Fruit fly (Drosophila melanogaster) whole organism, pupa: ENCODE data around the gene usp.
A peak's percentile ranks its signal among the peaks of the same experiment; 100 is the strongest.

ENCODE experiments used
- CG10348 ChIP-seq: fragments of 200-800 bp; sonication (Bioruptor generic); IDR thresholded peaks from 2 replicates; pipeline ENCODE4 v1.3.6; 2022; ENCODE audit warnings: missing biosample characterization, missing genetic modification characterization
- CG12605 ChIP-seq: fragments of 200-800 bp; sonication (Bioruptor generic); IDR thresholded peaks from 2 replicates; pipeline ENCODE4 v1.3.6; 2022; ENCODE audit warnings: missing biosample characterization, missing genetic modification characterization
- CG13204 ChIP-seq: fragments of 200-800 bp; sonication (Bioruptor generic); optimal IDR thresholded peaks from 2 replicates; lab custom pipeline; 2018; ENCODE audit warnings: missing biosample characterization, mild to moderate bottlenecking, missing genetic modification characterization, moderate library complexity
- CG14655 ChIP-seq: fragments of 200-800 bp; sonication (Bioruptor generic); optimal IDR thresholded peaks from 3 replicates; lab custom pipeline; 2017; ENCODE audit warnings: mild to moderate bottlenecking, missing biosample characterization, missing genetic modification reagents, missing genetic modification characterization
- CG15710 ChIP-seq: fragments of 200-800 bp; sonication (Bioruptor generic); optimal IDR thresholded peaks from 2 replicates; lab custom pipeline; 2018; ENCODE audit warnings: missing biosample characterization, mild to moderate bottlenecking, missing genetic modification characterization, moderate library complexity
- CG17806 ChIP-seq: fragments of 200-800 bp; sonication (Bioruptor generic); optimal IDR thresholded peaks from 2 replicates; lab custom pipeline; 2018; ENCODE audit warnings: missing biosample characterization, mild to moderate bottlenecking, missing genetic modification characterization, moderate library complexity
- CG32121 ChIP-seq: fragments of 200-800 bp; sonication (Bioruptor generic); IDR thresholded peaks from 2 replicates; pipeline ENCODE4 v1.3.6; 2022; ENCODE audit warnings: missing biosample characterization, missing genetic modification characterization
- CG34367 ChIP-seq: fragments of 200-800 bp; sonication (Bioruptor generic); optimal IDR thresholded peaks from 2 replicates; lab custom pipeline; 2018; ENCODE audit warnings: missing biosample characterization, mild to moderate bottlenecking, missing genetic modification characterization
- CG4496 ChIP-seq: fragments of 200-800 bp; sonication (Bioruptor generic); IDR thresholded peaks from 3 replicates; pipeline ENCODE4 v1.3.6; 2022; ENCODE audit warnings: missing biosample characterization, missing genetic modification characterization
- CG8159 ChIP-seq: fragments of 200-800 bp; sonication (Bioruptor generic); optimal IDR thresholded peaks from 3 replicates; lab custom pipeline; 2018; ENCODE audit warnings: missing biosample characterization, mild to moderate bottlenecking, missing genetic modification characterization, moderate library complexity
- CG8301 ChIP-seq: fragments of 200-800 bp; sonication (Bioruptor generic); optimal IDR thresholded peaks from 2 replicates; lab custom pipeline; 2018; ENCODE audit warnings: missing biosample characterization, mild to moderate bottlenecking, missing genetic modification characterization
- CG9948 ChIP-seq: fragments of 200-800 bp; sonication (Bioruptor generic); optimal IDR thresholded peaks from 2 replicates; lab custom pipeline; 2018; ENCODE audit warnings: missing biosample characterization, mild to moderate bottlenecking, missing genetic modification characterization, moderate library complexity
- D1 ChIP-seq: fragments of 200-800 bp; sonication (Bioruptor generic); optimal IDR thresholded peaks from 2 replicates; lab custom pipeline; 2018; ENCODE audit warnings: missing biosample characterization, mild to moderate bottlenecking, missing genetic modification characterization, moderate library complexity
- EcR ChIP-seq: fragments of 200-800 bp; sonication (Bioruptor generic); optimal IDR thresholded peaks from 3 replicates; lab custom pipeline; 2019; ENCODE audit warnings: missing biosample characterization, missing genetic modification characterization, mild to moderate bottlenecking, moderate library complexity, missing genetic modification reagents
- Ets98B ChIP-seq: fragments of 200-800 bp; sonication (Bioruptor generic); IDR thresholded peaks from 2 replicates; pipeline ENCODE4 v1.3.6; 2022; ENCODE audit warnings: missing biosample characterization, missing genetic modification characterization
- Pif1A ChIP-seq: fragments of 200-800 bp; sonication (Bioruptor generic); optimal IDR thresholded peaks from 3 replicates; lab custom pipeline; 2016; ENCODE audit warnings: missing biosample characterization, missing genetic modification characterization
- Pif1B ChIP-seq: fragments of 200-800 bp; sonication (Bioruptor generic); optimal IDR thresholded peaks from 3 replicates; lab custom pipeline; 2016; ENCODE audit warnings: missing biosample characterization, missing genetic modification characterization
- Snoo ChIP-seq: fragments of 200-800 bp; sonication (Bioruptor generic); optimal IDR thresholded peaks from 3 replicates; lab custom pipeline; 2017; ENCODE audit warnings: missing biosample characterization, mild to moderate bottlenecking, missing genetic modification characterization, inconsistent platforms
- fd96Ca ChIP-seq: fragments of 200-800 bp; sonication (Bioruptor generic); IDR thresholded peaks from 3 replicates; pipeline ENCODE4 v1.3.6; 2022; ENCODE audit warnings: missing biosample characterization, missing genetic modification characterization
- gl ChIP-seq: fragments of 200-800 bp; sonication (Bioruptor generic); optimal IDR thresholded peaks from 2 replicates; lab custom pipeline; 2018; ENCODE audit warnings: missing biosample characterization, mild to moderate bottlenecking, missing genetic modification characterization
- rn ChIP-seq: fragments of 200-800 bp; sonication (Bioruptor generic); IDR thresholded peaks from 2 replicates; pipeline ENCODE4 v1.3.6; 2022; ENCODE audit warnings: missing biosample characterization, missing genetic modification characterization

The usp gene

DNA sequence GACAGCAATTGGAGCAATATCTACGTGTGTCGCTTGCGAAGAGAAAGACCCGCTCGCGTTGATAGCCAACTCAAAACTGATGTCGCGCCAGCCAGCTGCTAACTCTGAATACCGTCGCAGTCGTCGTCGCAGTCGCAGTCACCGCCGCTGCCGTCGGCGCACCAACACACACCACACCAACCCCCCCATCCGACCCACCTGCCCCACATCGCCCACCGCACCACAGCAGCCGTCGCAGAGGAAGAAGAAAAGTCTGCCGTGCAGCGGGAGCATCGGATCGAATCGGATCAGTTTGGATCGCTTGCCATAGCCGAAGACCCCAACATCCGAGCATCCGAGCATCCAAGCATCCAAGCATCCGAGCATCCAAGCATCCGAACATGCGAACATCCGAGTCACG is 5.7 kb downstream of the usp start:
- TF ChIP-seq D1 (tag; lab: Kevin White, UChicago) (no peak), CG34367 (no peak), CG17806 (no peak), fd96Ca (GFP tag; lab: Robert Waterston, UW) (0 out of 3 replicates have a peak, but pooled peaks have one; percentile 5), CG13204 (GFP tag; lab: Kevin White, UChicago) (peak; percentile 99), CG32121 (GFP tag; lab: Robert Waterston, UW) (0 out of 2 replicates have a peak, but pooled peaks have one; percentile 34), CG8159 (tag; lab: Kevin White, UChicago) (no peak), CG10348 (GFP tag; lab: Robert Waterston, UW) (no peak), gl (tag; lab: Kevin White, UChicago) (no peak), CG4496 (GFP tag; lab: Robert Waterston, UW) (peak; percentile 80), Snoo (no peak), CG12605 (GFP tag; lab: Robert Waterston, UW) (0 out of 2 replicates have a peak, but pooled peaks have one; percentile 8), CG9948 (no peak), Ets98B (GFP tag; lab: Robert Waterston, UW) (peak; percentile 50; the same call in 1 of the 2 replicates), Pif1A (GFP tag; lab: Kevin White, UChicago) (no peak), CG8301 (no peak), Pif1B (GFP tag; lab: Kevin White, UChicago) (no peak), rn (GFP tag; lab: Robert Waterston, UW) (no peak)

DNA sequence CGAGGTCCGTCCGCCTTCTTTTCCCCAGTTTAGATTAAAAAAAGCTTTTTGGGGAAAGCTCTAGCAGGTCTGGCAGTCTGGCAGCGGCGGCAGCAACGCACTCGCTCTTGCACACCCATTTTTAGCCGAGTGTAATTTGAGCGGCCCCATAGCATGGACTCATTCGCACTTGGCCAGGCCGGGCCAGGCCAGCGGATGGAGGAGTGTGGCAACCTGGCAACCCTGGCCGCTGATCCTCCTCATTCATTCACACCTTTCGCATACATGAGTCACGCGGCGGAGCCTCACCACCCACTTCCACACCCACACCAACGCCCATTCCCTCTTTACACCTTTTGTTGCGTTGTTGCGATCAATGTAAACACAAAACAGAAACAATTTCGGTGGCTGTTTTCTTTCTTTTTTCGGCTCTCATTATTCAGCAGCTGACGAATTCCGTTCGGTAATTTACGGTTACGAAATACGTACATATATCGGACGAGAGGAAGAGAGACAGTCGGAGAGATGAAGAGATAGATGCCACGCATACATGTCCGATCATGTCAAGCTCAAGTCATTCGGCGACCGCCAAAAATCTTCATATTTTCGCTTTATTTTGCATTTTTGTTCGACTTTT is 9.2 kb downstream of the usp start:
- TF ChIP-seq CG32121 (GFP tag; lab: Robert Waterston, UW): 0 out of 2 replicates have a peak, but pooled peaks have one; percentile 11
- TF ChIP-seq gl (tag; lab: Kevin White, UChicago): no peak
- TF ChIP-seq CG10348 (GFP tag; lab: Robert Waterston, UW): no peak
- TF ChIP-seq, all 21 proteins: peak for 1

DNA sequence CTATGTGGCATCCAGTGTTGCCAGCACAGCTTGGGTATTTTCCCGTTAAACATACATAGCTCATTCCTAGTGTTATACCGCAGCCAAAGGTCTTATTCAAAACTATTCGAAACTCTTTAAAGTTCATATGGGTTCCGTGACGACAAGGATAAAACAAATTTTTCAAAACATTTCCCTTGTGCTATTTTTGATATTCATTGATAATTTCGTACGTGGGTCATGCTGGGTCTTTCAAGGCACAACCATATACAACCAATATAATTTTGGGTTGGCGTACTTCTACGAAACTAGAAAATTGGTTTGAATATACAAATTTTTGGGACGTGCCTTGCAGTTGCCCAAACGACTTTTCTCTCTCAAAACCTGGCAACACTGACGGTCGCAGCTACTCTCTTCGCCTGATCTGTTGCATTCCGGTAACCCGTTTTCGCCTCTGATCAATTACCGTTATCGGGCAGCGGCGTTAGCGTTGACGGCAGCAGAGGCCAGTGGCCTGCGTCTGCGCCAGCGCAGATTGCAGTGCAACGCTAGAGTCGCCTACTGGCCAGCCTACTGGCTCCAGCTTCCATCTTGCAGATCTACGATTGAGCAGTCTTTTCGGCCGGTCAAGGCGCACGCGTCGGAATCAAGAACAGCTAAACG is 9.8 kb downstream of the usp start:
- TF ChIP-seq Ets98B (GFP tag; lab: Robert Waterston, UW) (no peak), CG34367 (no peak), Snoo (no peak), rn (GFP tag; lab: Robert Waterston, UW) (no peak), Pif1A (GFP tag; lab: Kevin White, UChicago) (no peak), CG13204 (GFP tag; lab: Kevin White, UChicago) (no peak), CG32121 (GFP tag; lab: Robert Waterston, UW) (no peak), CG9948 (no peak), Pif1B (GFP tag; lab: Kevin White, UChicago) (no peak), CG15710 (no peak), CG14655 (GFP tag; lab: Kevin White, UChicago) (peak; percentile 6), gl (tag; lab: Kevin White, UChicago) (no peak), CG8301 (peak; percentile 35), EcR (GFP tag; lab: Kevin White, UChicago) (peak; percentile 61), CG8159 (tag; lab: Kevin White, UChicago) (no peak), CG4496 (GFP tag; lab: Robert Waterston, UW) (no peak), fd96Ca (GFP tag; lab: Robert Waterston, UW) (no peak), CG17806 (no peak), CG10348 (GFP tag; lab: Robert Waterston, UW) (no peak), CG12605 (GFP tag; lab: Robert Waterston, UW) (no peak), D1 (tag; lab: Kevin White, UChicago) (no peak)

DNA sequence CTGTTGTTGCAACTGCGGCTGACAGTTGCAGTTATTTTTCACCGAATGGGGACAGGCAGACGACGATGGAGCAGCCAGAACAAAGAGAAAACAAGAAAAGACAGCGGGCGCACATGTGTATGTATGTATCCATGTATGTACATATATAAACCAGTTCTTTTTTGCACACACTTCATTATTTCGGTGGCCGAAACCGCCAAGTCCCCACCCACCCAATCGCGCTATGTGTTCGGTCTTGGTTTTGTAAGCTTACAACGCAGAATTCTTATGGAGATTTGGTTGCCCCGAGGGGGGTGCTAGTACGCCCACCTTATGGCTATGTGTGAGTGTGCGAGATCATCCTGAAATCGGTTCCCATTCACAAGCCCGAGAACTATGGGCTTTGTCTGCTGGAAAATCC is 10.8 kb downstream of the usp start:
- TF ChIP-seq CG34367 (no peak), Ets98B (GFP tag; lab: Robert Waterston, UW) (no peak), CG15710 (no peak), CG13204 (GFP tag; lab: Kevin White, UChicago) (peak; percentile 26)
- TF ChIP-seq, all 21 proteins: peak for 1

DNA sequence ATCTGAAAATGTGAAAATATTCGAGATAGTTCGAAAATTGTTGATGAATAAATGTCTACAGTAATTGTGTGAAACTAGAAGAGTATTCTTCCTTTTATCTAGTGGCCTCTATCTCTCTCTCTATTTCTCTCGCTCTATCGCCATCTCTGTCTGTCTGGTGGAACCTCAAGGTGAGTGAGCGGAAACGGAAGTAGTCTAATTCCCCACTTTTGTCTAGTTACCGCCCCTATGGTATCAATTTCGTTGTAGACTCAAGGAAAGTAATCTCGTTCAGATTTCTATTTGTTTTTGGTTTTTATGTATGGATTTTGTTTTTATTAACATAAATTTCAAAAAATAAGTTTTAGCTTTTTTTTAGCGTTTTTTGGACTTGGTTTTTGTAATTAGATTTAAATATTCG is 17.3 kb downstream of the usp start:
- TF ChIP-seq D1 (tag; lab: Kevin White, UChicago): no peak
- no peak for TF ChIP-seq CG13204 (GFP tag; lab: Kevin White, UChicago)
- no peak for TF ChIP-seq CG10348 (GFP tag; lab: Robert Waterston, UW)
- no peak for TF ChIP-seq CG4496 (GFP tag; lab: Robert Waterston, UW)
- no peak for TF ChIP-seq EcR (GFP tag; lab: Kevin White, UChicago)

DNA sequence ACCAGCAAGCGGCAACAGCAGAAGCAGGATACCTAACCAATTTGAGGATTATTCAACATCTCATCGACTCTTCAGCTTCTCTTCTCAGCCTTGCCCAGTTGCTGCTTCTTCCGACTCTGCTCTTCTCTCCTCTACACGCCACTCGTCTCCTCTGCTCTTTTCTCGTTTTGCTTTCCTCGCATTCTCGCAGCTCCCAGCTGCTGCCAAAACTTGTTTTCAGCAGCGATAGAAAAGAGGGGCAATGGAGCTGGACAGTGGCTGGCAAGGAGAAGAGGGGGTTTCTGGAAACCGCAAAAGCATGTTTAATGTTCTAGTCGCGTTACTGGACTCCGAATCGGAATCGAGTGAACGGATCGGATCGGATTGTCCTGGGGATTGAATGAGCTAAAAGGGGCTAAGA is 28.7 kb downstream of the usp start:
- TF ChIP-seq CG15710: no peak
- TF ChIP-seq CG14655 (GFP tag; lab: Kevin White, UChicago): no peak
- TF ChIP-seq CG8159 (tag; lab: Kevin White, UChicago): no peak
- TF ChIP-seq EcR (GFP tag; lab: Kevin White, UChicago): no peak
- no peak for TF ChIP-seq CG8301
- TF ChIP-seq CG9948: no peak
- TF ChIP-seq D1 (tag; lab: Kevin White, UChicago): no peak
- TF ChIP-seq gl (tag; lab: Kevin White, UChicago): no peak
- no peak for TF ChIP-seq Pif1A (GFP tag; lab: Kevin White, UChicago)
- no peak for TF ChIP-seq rn (GFP tag; lab: Robert Waterston, UW)
- no peak for TF ChIP-seq Snoo
